Worm (Caenorhabditis elegans) whole organism, L3 larva: ENCODE results near the gene ras-1.

Experiments used
- ceh-28 ChIP-seq: fragments of 150-350 bp; optimal IDR thresholded peaks from 2 replicates; lab custom pipeline; 2014; ENCODE audit warnings: missing biosample characterization, missing genetic modification reagents, missing genetic modification characterization
- fos-1 ChIP-seq: fragments of 150-350 bp; optimal IDR thresholded peaks from 2 replicates; lab custom pipeline; 2014; ENCODE audit warnings: missing biosample characterization, missing genetic modification characterization
- nhr-23 ChIP-seq: fragments of 150-350 bp; optimal IDR thresholded peaks from 2 replicates; lab custom pipeline; 2014; ENCODE audit warnings: missing biosample characterization, missing genetic modification reagents, missing genetic modification characterization
- skn-1 ChIP-seq: fragments of 150-350 bp; optimal IDR thresholded peaks from 2 replicates; lab custom pipeline; 2014; ENCODE audit warnings: missing biosample characterization, missing genetic modification characterization
- zag-1 ChIP-seq: fragments of 150-350 bp; optimal IDR thresholded peaks from 2 replicates; lab custom pipeline; 2014; ENCODE audit warnings: missing biosample characterization, missing genetic modification characterization

ce11 chrII:12346289-12346989 lies 5.6 kb downstream of the ras-1 start:
- TF ChIP-seq skn-1 (tag; lab: Kevin White, UChicago), result no peak
- TF ChIP-seq fos-1 (tag; lab: Kevin White, UChicago), result no peak
- TF ChIP-seq zag-1, result no peak
- no peak for TF ChIP-seq nhr-23 (tag; lab: Kevin White, UChicago)
- TF ChIP-seq ceh-28 (tag; lab: Kevin White, UChicago), result no peak
